Fruit fly (Drosophila melanogaster) whole organism, embryonic: ENCODE measurements around the gene CG15882.

Experiments used
- Atf-2 ChIP-seq: fragments of 200-800 bp; sonication (Bioruptor generic); optimal IDR thresholded peaks from 2 replicates; lab custom pipeline; 2016; ENCODE audit warnings: missing biosample characterization, missing genetic modification characterization
- CG15073 ChIP-seq: fragments of 200-800 bp; sonication (Bioruptor generic); optimal IDR thresholded peaks from 2 replicates; lab custom pipeline; 2016; ENCODE audit warnings: missing biosample characterization, missing genetic modification characterization
- CG4707 ChIP-seq: fragments of 200-800 bp; sonication (Bioruptor generic); optimal IDR thresholded peaks from 2 replicates; lab custom pipeline; 2018; ENCODE audit warnings: missing biosample characterization, mild to moderate bottlenecking, missing genetic modification characterization, moderate library complexity
- CG6791 ChIP-seq: fragments of 200-800 bp; sonication (Bioruptor generic); IDR thresholded peaks from 3 replicates; pipeline ENCODE4 v1.3.6; 2022; ENCODE audit warnings: missing biosample characterization, missing genetic modification characterization; ENCODE audit not compliant: partially characterized antibody
- Doc2 ChIP-seq: fragments of 200-800 bp; sonication (Bioruptor generic); IDR thresholded peaks from 2 replicates; pipeline ENCODE4 v1.3.6; 2022; ENCODE audit warnings: missing biosample characterization, missing genetic modification characterization
- E2f1 ChIP-seq: fragments of 200-800 bp; sonication (Bioruptor generic); IDR thresholded peaks from 2 replicates; pipeline ENCODE4 v1.3.6; 2022; ENCODE audit warnings: missing biosample characterization, missing genetic modification characterization
- Lhr ChIP-seq: fragments of 200-800 bp; sonication (Bioruptor generic); optimal IDR thresholded peaks from 3 replicates; lab custom pipeline; 2017; ENCODE audit warnings: mild to moderate bottlenecking, missing biosample characterization, missing genetic modification reagents, missing genetic modification characterization
- NK7.1 ChIP-seq: fragments of 200-800 bp; sonication (Bioruptor generic); optimal IDR thresholded peaks from 3 replicates; lab custom pipeline; 2016; ENCODE audit warnings: missing biosample characterization, missing genetic modification characterization
- Spps ChIP-seq: fragments of 200-800 bp; sonication (Bioruptor generic); optimal IDR thresholded peaks from 2 replicates; lab custom pipeline; 2018; ENCODE audit warnings: missing biosample characterization, mild to moderate bottlenecking, missing genetic modification characterization
- Taf1 ChIP-seq: fragments of 200-800 bp; sonication (Bioruptor generic); IDR thresholded peaks from 2 replicates; pipeline ENCODE4 v1.3.6; 2022; ENCODE audit warnings: missing biosample characterization, missing genetic modification characterization
- eyg ChIP-seq: fragments of 200-800 bp; sonication (Bioruptor generic); optimal IDR thresholded peaks from 3 replicates; lab custom pipeline; 2016; ENCODE audit warnings: missing biosample characterization, missing genetic modification characterization
- gcm ChIP-seq: fragments of 200-800 bp; sonication (Bioruptor generic); optimal IDR thresholded peaks from 2 replicates; lab custom pipeline; 2019; ENCODE audit warnings: missing biosample characterization, mild to moderate bottlenecking, missing genetic modification characterization, moderate library complexity
- ken ChIP-seq: fragments of 200-800 bp; sonication (Bioruptor generic); IDR thresholded peaks from 3 replicates; pipeline ENCODE4 v1.3.6; 2022; ENCODE audit warnings: missing biosample characterization, missing genetic modification characterization

dm6 chrX:19081365-19081764 lies 42.8 kb downstream of the CG15882 start, which contains the start of gene CG14191:
- TF ChIP-seq Taf1 (GFP tag; lab: Robert Waterston, UW): no peak
- TF ChIP-seq Spps (tag; lab: Kevin White, UChicago): no peak
- no peak for TF ChIP-seq gcm (GFP tag; lab: Kevin White, UChicago)
- TF ChIP-seq eyg (GFP tag; lab: Kevin White, UChicago): no peak
- TF ChIP-seq Lhr (GFP tag; lab: Kevin White, UChicago): no peak
- TF ChIP-seq CG6791 (GFP tag; lab: Robert Waterston, UW): no peak
- TF ChIP-seq E2f1: no peak
- no peak for TF ChIP-seq ken (GFP tag; lab: Robert Waterston, UW)
- no peak for TF ChIP-seq CG15073 (GFP tag; lab: Kevin White, UChicago)
- TF ChIP-seq Doc2: no peak
- TF ChIP-seq Atf-2 (GFP tag; lab: Kevin White, UChicago): no peak
- TF ChIP-seq NK7.1 (GFP tag; lab: Kevin White, UChicago): no peak
- TF ChIP-seq CG4707 (GFP tag; lab: Kevin White, UChicago): no peak
